Worm (Caenorhabditis elegans) whole organism, mixed stage, embryonic: Measurements from ENCODE around the gene ubh-3.

Experiments
- blmp-1 ChIP-seq: fragments of 150-350 bp; optimal IDR thresholded peaks from 2 replicates; lab custom pipeline; 2014; ENCODE audit warnings: missing biosample characterization, missing genetic modification characterization
- ceh-39 ChIP-seq: fragments of 150-350 bp; optimal IDR thresholded peaks from 2 replicates; lab custom pipeline; 2014; ENCODE audit warnings: missing biosample characterization, missing genetic modification characterization
- ces-1 ChIP-seq: fragments of 150-350 bp; optimal IDR thresholded peaks from 2 replicates; lab custom pipeline; 2014; ENCODE audit warnings: missing biosample characterization, missing genetic modification reagents, missing genetic modification characterization
- ham-2 ChIP-seq: fragments of 200-800 bp; sonication (Bioruptor generic); optimal IDR thresholded peaks from 2 replicates; lab custom pipeline; 2018; ENCODE audit warnings: mild to moderate bottlenecking, missing genetic modification characterization, missing compliant biosample characterization
- hlh-1 ChIP-seq: fragments of 150-350 bp; optimal IDR thresholded peaks from 2 replicates; lab custom pipeline; 2014; ENCODE audit warnings: missing biosample characterization, missing genetic modification reagents, missing genetic modification characterization
- lin-13 ChIP-seq: fragments of 150-350 bp; optimal IDR thresholded peaks from 2 replicates; lab custom pipeline; 2014; ENCODE audit warnings: missing biosample characterization, missing genetic modification characterization
- mls-2 ChIP-seq: sonication (generic microtip); optimal IDR thresholded peaks from 2 replicates; lab custom pipeline; 2016; ENCODE audit warnings: mild to moderate bottlenecking, missing genetic modification characterization, moderate library complexity, missing compliant biosample characterization
- nhr-12 ChIP-seq: fragments of 150-350 bp; optimal IDR thresholded peaks from 2 replicates; lab custom pipeline; 2014; ENCODE audit warnings: missing biosample characterization, missing genetic modification characterization
- nhr-28 ChIP-seq: fragments of 150-350 bp; optimal IDR thresholded peaks from 2 replicates; lab custom pipeline; 2014; ENCODE audit warnings: missing biosample characterization, missing genetic modification characterization
- pha-4 ChIP-seq: fragments of 150-350 bp; optimal IDR thresholded peaks from 2 replicates; lab custom pipeline; 2018; ENCODE audit warnings: missing biosample characterization, missing genetic modification reagents, missing genetic modification characterization
- snpc-4 ChIP-seq: fragments of 150-350 bp; optimal IDR thresholded peaks from 2 replicates; lab custom pipeline; 2014; ENCODE audit warnings: missing biosample characterization, missing genetic modification characterization

DNA sequence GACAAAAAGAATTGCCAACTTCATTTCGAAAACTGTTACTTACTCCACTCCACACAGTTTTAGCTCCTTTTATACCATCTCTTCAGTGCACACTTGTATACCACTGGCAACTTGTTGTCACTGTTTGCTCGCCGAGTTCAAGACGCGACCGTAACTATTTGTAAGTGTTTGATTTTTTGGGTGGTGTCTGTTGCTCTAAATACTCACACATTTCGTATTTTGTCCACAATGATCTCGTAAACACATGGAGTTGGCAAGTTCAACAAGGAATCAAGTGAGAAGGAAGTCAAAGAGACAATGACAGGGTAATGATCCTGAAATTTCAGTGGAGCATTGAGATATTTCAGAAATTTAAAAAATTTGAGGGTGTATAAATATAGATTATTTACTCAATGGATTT is 24.4 kb upstream of the ubh-3 start, which contains the start of gene hpo-26:
- no peak for TF ChIP-seq nhr-12 (tag; lab: Kevin White, UChicago)
- TF ChIP-seq ceh-39 (tag; lab: Kevin White, UChicago): no peak
- TF ChIP-seq hlh-1 (tag; lab: Kevin White, UChicago): no peak
- no peak for TF ChIP-seq snpc-4 (tag; lab: Kevin White, UChicago)
- TF ChIP-seq pha-4: no peak
- TF ChIP-seq lin-13 (tag; lab: Kevin White, UChicago): no peak
- TF ChIP-seq mls-2 (tag; lab: Kevin White, UChicago): no peak
- TF ChIP-seq nhr-28 (tag; lab: Kevin White, UChicago): no peak
- no peak for TF ChIP-seq ces-1
- no peak for TF ChIP-seq ham-2 (GFP tag; lab: Kevin White, UChicago)
- no peak for TF ChIP-seq blmp-1 (tag; lab: Kevin White, UChicago)
